Worm (Caenorhabditis elegans): ENCODE results near the gene F52E1.9.

- TF ChIP-seq nhr-28 (tag; optimal IDR thresholded peaks at IDR 0.05) (no peak), egl-27 (tag; optimal IDR thresholded peaks at IDR 0.05) (no peak), Y105C5A.15 (GFP tag; IDR thresholded peaks at IDR 0.05) (no peak), snpc-1.2 (GFP tag; IDR thresholded peaks at IDR 0.05) (no peak), jun-1 (tag; optimal IDR thresholded peaks at IDR 0.05) (no peak), pha-4 (GFP tag; IDR thresholded peaks at IDR 0.05) (no peak), pha-4 (tag; optimal IDR thresholded peaks at IDR 0.05) (no peak), fkh-10 (GFP tag; optimal IDR thresholded peaks at IDR 0.05) (no peak), ztf-11 (tag; optimal IDR thresholded peaks at IDR 0.05) (no peak), zag-1 (tag; optimal IDR thresholded peaks at IDR 0.05) (no peak)
Measured at ce11 chrV:8359792-8360191, 42.7 kb downstream of the F52E1.9 start, which contains the start of gene F38E1.6.
